Fruit fly (Drosophila melanogaster): ENCODE measurements around the gene CecC.

Gene CecC

dm6 chr3R:30203104-30203986 is 12.9 kb upstream of the CecC start (continued):
- TF ChIP-seq phol (tag; optimal IDR thresholded peaks at IDR 0.05): peak; percentile 96
- TF ChIP-seq z (GFP tag; IDR thresholded peaks at IDR 0.05): peak; percentile 66; the same call in 1 of the 3 replicates
- TF ChIP-seq grn (GFP tag; optimal IDR thresholded peaks at IDR 0.05): peak; percentile 78
- TF ChIP-seq CG7372 (GFP tag; IDR thresholded peaks at IDR 0.05): peak; percentile 92
- peak; percentile 85 for TF ChIP-seq da (GFP tag; optimal IDR thresholded peaks at IDR 0.05)
- TF ChIP-seq Bgb (GFP tag; IDR thresholded peaks at IDR 0.05; ENCODE audit: partially characterized antibody): no peak
- peak; percentile 88 for TF ChIP-seq CG8388 (GFP tag; optimal IDR thresholded peaks at IDR 0.05)
- TF ChIP-seq Sox100B (GFP tag; optimal IDR thresholded peaks at IDR 0.05): peak; percentile 96
- TF ChIP-seq CG9932 (GFP tag; IDR thresholded peaks at IDR 0.05): peak; percentile 97
- peak; percentile 7 for TF ChIP-seq pros (GFP tag; optimal IDR thresholded peaks at IDR 0.05)
- TF ChIP-seq Med (GFP tag): peak; percentile 100
- peak; percentile 97 to 98 for TF ChIP-seq Pdp1 (GFP tag; optimal IDR thresholded peaks at IDR 0.05)
- TF ChIP-seq CG13287 (GFP tag; IDR thresholded peaks at IDR 0.05; ENCODE audit: partially characterized antibody): peak; percentile 21; the same call in 1 of the 2 replicates
- peak; percentile 65; the same call in 1 of the 2 replicates for TF ChIP-seq dati (GFP tag; IDR thresholded peaks at IDR 0.05)
- TF ChIP-seq Atf3 (GFP tag; optimal IDR thresholded peaks at IDR 0.05): peak; percentile 85
- peak; percentile 96 for TF ChIP-seq CG12071 (GFP tag; optimal IDR thresholded peaks at IDR 0.05)
- peak; percentile 97 for TF ChIP-seq ERR (GFP tag; optimal IDR thresholded peaks at IDR 0.05)
- TF ChIP-seq usp (GFP tag; optimal IDR thresholded peaks at IDR 0.05): no peak
- peak; percentile 98 for TF ChIP-seq lab (GFP tag; optimal IDR thresholded peaks at IDR 0.05)
- peak; percentile 83 for TF ChIP-seq CG4617 (GFP tag; optimal IDR thresholded peaks at IDR 0.05; ENCODE audit: borderline replicate concordance)
- TF ChIP-seq CG15011 (GFP tag; optimal IDR thresholded peaks at IDR 0.05): peak; percentile 94
- TF ChIP-seq unc-4 (GFP tag; IDR thresholded peaks at IDR 0.05; ENCODE audit: partially characterized antibody): 0 out of 2 replicates have a peak, but pooled peaks have one; percentile 3
- peak; percentile 73 for TF ChIP-seq sqz (GFP tag; optimal IDR thresholded peaks at IDR 0.05)
- TF ChIP-seq HLH3B (GFP tag; IDR thresholded peaks at IDR 0.05): peak; percentile 97
- TF ChIP-seq Sox102F (GFP tag; optimal IDR thresholded peaks at IDR 0.05): peak; percentile 94
- no peak for TF ChIP-seq CG7745 (tag; optimal IDR thresholded peaks at IDR 0.05)
- TF ChIP-seq Rfx (GFP tag; IDR thresholded peaks at IDR 0.05): peak; percentile 95
- TF ChIP-seq Xrp1 (GFP tag; IDR thresholded peaks at IDR 0.05): peak; percentile 93
- peak; percentile 89 for TF ChIP-seq disco-r (GFP tag; optimal IDR thresholded peaks at IDR 0.05)
- TF ChIP-seq CG16813 (GFP tag; IDR thresholded peaks at IDR 0.05; ENCODE audit: partially characterized antibody): no peak
- peak; percentile 86 for TF ChIP-seq CG8281 (tag; optimal IDR thresholded peaks at IDR 0.05)
- peak; percentile 92 for TF ChIP-seq trem (tag; optimal IDR thresholded peaks at IDR 0.05)
- peak; percentile 93 for TF ChIP-seq CG12942 (GFP tag; optimal IDR thresholded peaks at IDR 0.05)
- TF ChIP-seq CG18764 (GFP tag; optimal IDR thresholded peaks at IDR 0.05): peak; percentile 96
- peak; percentile 78 for TF ChIP-seq CG3995 (GFP tag; optimal IDR thresholded peaks at IDR 0.05)
- peak; percentile 77 for TF ChIP-seq GATAe (GFP tag; conservative IDR thresholded peaks at IDR 0.05)
- TF ChIP-seq Asciz (GFP tag; optimal IDR thresholded peaks at IDR 0.05): peak; percentile 95
- peak; percentile 90 for TF ChIP-seq Ssrp (tag; optimal IDR thresholded peaks at IDR 0.05)
- TF ChIP-seq CG13296 (GFP tag; optimal IDR thresholded peaks at IDR 0.05): peak; percentile 94
- peak; percentile 92 for TF ChIP-seq stc (GFP tag; IDR thresholded peaks at IDR 0.05)
- peak; percentile 86 for TF ChIP-seq CG11560 (tag; IDR thresholded peaks at IDR 0.05)
- TF ChIP-seq Drgx (GFP tag; IDR thresholded peaks at IDR 0.05): peak; percentile 73
- TF ChIP-seq dmrt11E (tag; optimal IDR thresholded peaks at IDR 0.05): peak; percentile 71
- peak; percentile 92 for TF ChIP-seq jigr1 (GFP tag; IDR thresholded peaks at IDR 0.05)
- peak; percentile 97 for TF ChIP-seq Ada2b (GFP tag; IDR thresholded peaks at IDR 0.05)
- TF ChIP-seq bbx (GFP tag; IDR thresholded peaks at IDR 0.05; ENCODE audit: partially characterized antibody): 0 out of 2 replicates have a peak, but pooled peaks have one; percentile 26
- TF ChIP-seq kah (GFP tag; optimal IDR thresholded peaks at IDR 0.05): peak; percentile 85

Data from whole organism, embryonic.